Worm (Caenorhabditis elegans): ENCODE data around the gene F02D10.3.

F02D10.3 gene

ce11 chrX:13446418-13446817 is 16.0 kb downstream of the F02D10.3 start, which contains the start of gene set-8:
Gene set-8, plus strand, starts transcription at chrX:13446718.
- TF ChIP-seq unc-62 (GFP tag; optimal IDR thresholded peaks at IDR 0.05) = no peak
- TF ChIP-seq C34B4.2 (tag; optimal IDR thresholded peaks at IDR 0.05) = no peak
- no peak for TF ChIP-seq zag-1 (tag; optimal IDR thresholded peaks at IDR 0.05)
- TF ChIP-seq unc-98 (GFP tag; IDR thresholded peaks at IDR 0.05) = no peak
- no peak for TF ChIP-seq ama-1 (optimal IDR thresholded peaks at IDR 0.05)
- no peak for TF ChIP-seq ztf-11 (tag; optimal IDR thresholded peaks at IDR 0.05)
- TF ChIP-seq ets-5 (GFP tag; IDR thresholded peaks at IDR 0.05) = no peak
- TF ChIP-seq sox-4 (tag; optimal IDR thresholded peaks at IDR 0.05) = no peak
- TF ChIP-seq lir-3 (tag; optimal IDR thresholded peaks at IDR 0.05; ENCODE audit: poor library complexity) = no peak
- TF ChIP-seq mef-2 (tag; optimal IDR thresholded peaks at IDR 0.05) = no peak
- no peak for TF ChIP-seq unc-130 (tag; optimal IDR thresholded peaks at IDR 0.05)
- no peak for TF ChIP-seq nhr-237 (tag; optimal IDR thresholded peaks at IDR 0.05)
- TF ChIP-seq egl-27 (tag; optimal IDR thresholded peaks at IDR 0.05) = no peak
- TF ChIP-seq nhr-11 (tag; optimal IDR thresholded peaks at IDR 0.05) = no peak
- no peak for TF ChIP-seq unc-86 (tag; optimal IDR thresholded peaks at IDR 0.05)
- TF ChIP-seq snu-23 (GFP tag; optimal IDR thresholded peaks at IDR 0.05) = no peak
- no peak for TF ChIP-seq elt-2 (tag; optimal IDR thresholded peaks at IDR 0.05)
- no peak for TF ChIP-seq isw-1 (GFP tag; IDR thresholded peaks at IDR 0.05)
- TF ChIP-seq nhr-71 (tag; optimal IDR thresholded peaks at IDR 0.05) = no peak

ce11 chrX:13444267-13444666 is 18.2 kb downstream of the F02D10.3 start:
- TF ChIP-seq nhr-47 (tag; optimal IDR thresholded peaks at IDR 0.05) = no peak
- TF ChIP-seq zag-1 (tag; optimal IDR thresholded peaks at IDR 0.05) = no peak
- TF ChIP-seq sptf-1 (tag; optimal IDR thresholded peaks at IDR 0.05) = no peak
- TF ChIP-seq dpl-1 (GFP tag; optimal IDR thresholded peaks at IDR 0.05) = no peak
- no peak for TF ChIP-seq rnt-1 (tag; optimal IDR thresholded peaks at IDR 0.05)
- TF ChIP-seq fos-1 (tag; optimal IDR thresholded peaks at IDR 0.05) = no peak
- no peak for TF ChIP-seq alr-1 (tag; optimal IDR thresholded peaks at IDR 0.05; ENCODE audit: borderline replicate concordance)

ce11 chrX:13443283-13443682 is 19.1 kb downstream of the F02D10.3 start:
- TF ChIP-seq unc-86 (tag; optimal IDR thresholded peaks at IDR 0.05) = no peak
- no peak for TF ChIP-seq nhr-71 (tag; optimal IDR thresholded peaks at IDR 0.05)
- no peak for TF ChIP-seq efl-1 (optimal IDR thresholded peaks at IDR 0.05)
- no peak for TF ChIP-seq efl-1 (GFP tag; optimal IDR thresholded peaks at IDR 0.05 in 1 of 2)
- TF ChIP-seq mab-9 (GFP tag; IDR thresholded peaks at IDR 0.05) = no peak

ce11 chrX:13442446-13442845 is 20.0 kb downstream of the F02D10.3 start:
- TF ChIP-seq nhr-19 (GFP tag; conservative IDR thresholded peaks at IDR 0.05) (peak; percentile 50), nhr-47 (tag; optimal IDR thresholded peaks at IDR 0.05) (peak; percentile 79), unc-98 (GFP tag; IDR thresholded peaks at IDR 0.05) (no peak), fos-1 (tag; optimal IDR thresholded peaks at IDR 0.05) (peak; percentile 33), pax-3 (tag; optimal IDR thresholded peaks at IDR 0.05) (no peak), lin-14 (GFP tag; optimal IDR thresholded peaks at IDR 0.05) (peak; percentile 25), isw-1 (GFP tag; IDR thresholded peaks at IDR 0.05) (peak; percentile 11; the same call in 1 of the 2 replicates), nhr-76 (tag; optimal IDR thresholded peaks at IDR 0.05) (no peak), efl-3 (GFP tag; optimal IDR thresholded peaks at IDR 0.05) (no peak), unc-30 (tag; optimal IDR thresholded peaks at IDR 0.05) (no peak), ceh-88 (GFP tag; IDR thresholded peaks at IDR 0.05) (peak; percentile 30; the same call in 1 of the 2 replicates), ceh-82 (tag; optimal IDR thresholded peaks at IDR 0.05) (peak; percentile 9 to 48 (median 45)), efl-1 (optimal IDR thresholded peaks at IDR 0.05) (no peak), efl-1 (GFP tag; optimal IDR thresholded peaks at IDR 0.05 in 1 of 2) (peak in 1 of 2 experiments; percentile 41), C16A3.4 (tag; optimal IDR thresholded peaks at IDR 0.05) (peak; percentile 58), lir-3 (tag; optimal IDR thresholded peaks at IDR 0.05; ENCODE audit: poor library complexity) (no peak), swsn-7 (tag; optimal IDR thresholded peaks at IDR 0.05) (peak; percentile 24), sox-4 (tag; optimal IDR thresholded peaks at IDR 0.05) (peak; percentile 33), rnt-1 (tag; optimal IDR thresholded peaks at IDR 0.05) (peak; percentile 59), nhr-20 (tag; optimal IDR thresholded peaks at IDR 0.05) (peak; percentile 46), lsy-2 (tag; optimal IDR thresholded peaks at IDR 0.05) (peak; percentile 5 to 44), nhr-84 (tag; optimal IDR thresholded peaks at IDR 0.05) (no peak), C04F5.9 (tag; optimal IDR thresholded peaks at IDR 0.05) (no peak), Y116A8C.19 (tag; optimal IDR thresholded peaks at IDR 0.05; ENCODE audit: borderline replicate concordance) (no peak), tbx-2 (tag; optimal IDR thresholded peaks at IDR 0.05) (peak; percentile 48), snu-23 (GFP tag; optimal IDR thresholded peaks at IDR 0.05) (peak; percentile 74), unc-86 (tag; optimal IDR thresholded peaks at IDR 0.05) (peak; percentile 25), xbp-1 (tag; optimal IDR thresholded peaks at IDR 0.05) (peak; percentile 30), egl-13 (tag; optimal IDR thresholded peaks at IDR 0.05) (peak; percentile 43), elt-3 (tag; optimal IDR thresholded peaks at IDR 0.05) (no peak)
